Worm (Caenorhabditis elegans) whole organism, late embryonic: Measurements from ENCODE around the gene fbxa-215.

ENCODE experiments used
- F13H6.1 ChIP-seq: sonication (generic microtip); optimal IDR thresholded peaks from 2 replicates; lab custom pipeline; 2016; ENCODE audit warnings: missing genetic modification characterization, missing compliant biosample characterization
- K02D7.2 ChIP-seq: sonication (generic microtip); optimal IDR thresholded peaks from 2 replicates; lab custom pipeline; 2017; ENCODE audit warnings: mild to moderate bottlenecking, missing genetic modification characterization, missing compliant biosample characterization
- K09A11.1 ChIP-seq: sonication (generic microtip); optimal IDR thresholded peaks from 2 replicates; lab custom pipeline; 2017; ENCODE audit warnings: antibody characterized with exemption, mild to moderate bottlenecking, missing genetic modification characterization, missing compliant biosample characterization; ENCODE audit not compliant: insufficient read depth
- ama-1 ChIP-seq: fragments of 150-350 bp; optimal IDR thresholded peaks from 2 replicates; lab custom pipeline; 2014
- ceh-18 ChIP-seq: sonication (generic microtip); optimal IDR thresholded peaks from 2 replicates; lab custom pipeline; 2016; ENCODE audit warnings: missing genetic modification characterization, missing compliant biosample characterization
- ceh-19 ChIP-seq: fragments of 200-800 bp; sonication (Bioruptor generic); optimal IDR thresholded peaks from 2 replicates; lab custom pipeline; 2018; ENCODE audit warnings: mild to moderate bottlenecking, missing genetic modification characterization, missing compliant biosample characterization
- ceh-2 ChIP-seq: sonication (generic microtip); optimal IDR thresholded peaks from 2 replicates; lab custom pipeline; 2016; ENCODE audit warnings: missing genotype, missing genetic modification characterization, missing compliant biosample characterization
- ceh-22 ChIP-seq: sonication (generic microtip); optimal IDR thresholded peaks from 2 replicates; lab custom pipeline; 2017; ENCODE audit warnings: missing biosample characterization, missing genetic modification characterization
- ceh-30 ChIP-seq: fragments of 150-350 bp; optimal IDR thresholded peaks from 2 replicates; lab custom pipeline; 2014; ENCODE audit warnings: missing biosample characterization, missing genetic modification characterization
- ceh-31 ChIP-seq: sonication (generic microtip); optimal IDR thresholded peaks from 2 replicates; lab custom pipeline; 2016; ENCODE audit warnings: missing genetic modification characterization, missing compliant biosample characterization
- che-1 ChIP-seq: sonication (generic microtip); optimal IDR thresholded peaks from 2 replicates; lab custom pipeline; 2016; ENCODE audit warnings: mild to moderate bottlenecking, missing genetic modification characterization, missing compliant biosample characterization
- dmd-4 ChIP-seq: sonication (generic microtip); optimal IDR thresholded peaks from 2 replicates; lab custom pipeline; 2016; ENCODE audit warnings: borderline replicate concordance, missing genetic modification characterization, missing compliant biosample characterization
- dve-1 ChIP-seq: sonication (generic microtip); optimal IDR thresholded peaks from 2 replicates; lab custom pipeline; 2017; ENCODE audit warnings: antibody characterized with exemption, mild to moderate bottlenecking, missing genetic modification characterization, missing compliant biosample characterization
- elt-2 ChIP-seq: sonication (generic microtip); optimal IDR thresholded peaks from 2 replicates; lab custom pipeline; 2016; ENCODE audit warnings: missing genetic modification reagents, missing genetic modification characterization, missing compliant biosample characterization
- elt-4 ChIP-seq: sonication (generic microtip); optimal IDR thresholded peaks from 2 replicates; lab custom pipeline; 2016; ENCODE audit warnings: missing genetic modification characterization, missing compliant biosample characterization
- fkh-10 ChIP-seq: fragments of 150-350 bp; optimal IDR thresholded peaks from 2 replicates; lab custom pipeline; 2014; ENCODE audit warnings: missing biosample characterization, missing genetic modification reagents, missing genetic modification characterization
- gmeb-2 ChIP-seq: sonication (generic microtip); optimal IDR thresholded peaks from 2 replicates; lab custom pipeline; 2016; ENCODE audit warnings: missing genetic modification characterization, inconsistent platforms, missing compliant biosample characterization
- hlh-6 ChIP-seq: sonication (generic microtip); optimal IDR thresholded peaks from 2 replicates; lab custom pipeline; 2016; ENCODE audit warnings: missing genotype, missing genetic modification characterization, missing compliant biosample characterization
- hlh-8 ChIP-seq: sonication (generic microtip); optimal IDR thresholded peaks from 2 replicates; lab custom pipeline; 2016; ENCODE audit warnings: missing genotype, missing genetic modification characterization, missing compliant biosample characterization
- lim-6 ChIP-seq: sonication (generic microtip); optimal IDR thresholded peaks from 2 replicates; lab custom pipeline; 2016; ENCODE audit warnings: missing genetic modification characterization, missing compliant biosample characterization
- madf-2 ChIP-seq: sonication (generic microtip); optimal IDR thresholded peaks from 2 replicates; lab custom pipeline; 2017; ENCODE audit warnings: missing genetic modification characterization, missing compliant biosample characterization
- nfya-1 ChIP-seq: sonication (generic microtip); optimal IDR thresholded peaks from 2 replicates; lab custom pipeline; 2017; ENCODE audit warnings: missing genetic modification characterization, mild to moderate bottlenecking, missing compliant biosample characterization, antibody characterized with exemption, moderate library complexity
- nhr-232 ChIP-seq: sonication (generic microtip); optimal IDR thresholded peaks from 2 replicates; lab custom pipeline; 2016; ENCODE audit warnings: missing genetic modification characterization, missing compliant biosample characterization
- npax-4 ChIP-seq: sonication (generic microtip); optimal IDR thresholded peaks from 2 replicates; lab custom pipeline; 2016; ENCODE audit warnings: missing genetic modification characterization, missing compliant biosample characterization
- odd-2 ChIP-seq: sonication (generic microtip); optimal IDR thresholded peaks from 2 replicates; lab custom pipeline; 2017; ENCODE audit warnings: antibody characterized with exemption, mild to moderate bottlenecking, missing genetic modification characterization, missing compliant biosample characterization
- pha-2 ChIP-seq: sonication (generic microtip); optimal IDR thresholded peaks from 2 replicates; lab custom pipeline; 2017; ENCODE audit warnings: mild to moderate bottlenecking, missing genetic modification characterization, missing compliant biosample characterization
- pqm-1 ChIP-seq: sonication (generic microtip); optimal IDR thresholded peaks from 2 replicates; lab custom pipeline; 2016; ENCODE audit warnings: missing genetic modification characterization, missing compliant biosample characterization
- ref-2 ChIP-seq: sonication (generic microtip); optimal IDR thresholded peaks from 2 replicates; lab custom pipeline; 2016; ENCODE audit warnings: missing genetic modification characterization, missing compliant biosample characterization
- sdc-2 ChIP-seq: sonication (generic microtip); optimal IDR thresholded peaks from 2 replicates; lab custom pipeline; 2016; ENCODE audit warnings: missing genotype, missing genetic modification characterization, missing compliant biosample characterization
- tbx-7 ChIP-seq: sonication (generic microtip); optimal IDR thresholded peaks from 2 replicates; lab custom pipeline; 2016; ENCODE audit warnings: missing genotype, missing genetic modification characterization, missing compliant biosample characterization
- ttx-3 ChIP-seq: sonication (generic microtip); optimal IDR thresholded peaks from 2 replicates; lab custom pipeline; 2016; ENCODE audit warnings: missing genetic modification reagents, missing genetic modification characterization, missing compliant biosample characterization
- unc-42 ChIP-seq: sonication (generic microtip); optimal IDR thresholded peaks from 2 replicates; lab custom pipeline; 2016; ENCODE audit warnings: missing genotype, missing genetic modification characterization, missing compliant biosample characterization
- unc-55 ChIP-seq: sonication (generic microtip); optimal IDR thresholded peaks from 2 replicates; lab custom pipeline; 2017; ENCODE audit warnings: missing biosample characterization, missing genetic modification reagents, missing genetic modification characterization
- zip-5 ChIP-seq: sonication (generic microtip); optimal IDR thresholded peaks from 2 replicates; lab custom pipeline; 2016; ENCODE audit warnings: missing genetic modification characterization, missing compliant biosample characterization

fbxa-215 gene

DNA sequence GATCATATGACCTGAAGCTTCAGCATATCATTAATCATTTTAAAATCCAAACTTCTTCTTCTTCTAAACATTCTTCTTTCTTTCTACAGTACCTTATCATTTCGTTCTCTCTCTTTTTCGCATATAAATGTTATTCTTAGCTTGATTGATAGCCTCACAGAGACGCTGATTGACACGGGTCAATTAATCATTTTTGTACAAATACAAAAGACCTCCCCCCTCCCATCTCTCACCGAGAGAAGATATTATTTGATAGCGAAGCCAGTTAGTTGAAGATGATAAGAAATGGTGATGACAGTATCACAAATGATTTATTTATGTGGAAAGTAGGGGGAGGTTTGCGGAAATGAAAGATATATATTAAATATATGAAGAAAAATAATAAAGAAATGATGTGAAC, 16.0 kb upstream of the fbxa-215 start:
- TF ChIP-seq zip-5 (tag; lab: Kevin White, UChicago) (no peak), unc-55 (GFP tag; lab: Kevin White, UChicago) (peak; percentile 86), elt-2 (tag; lab: Kevin White, UChicago) (peak; percentile 52)

DNA sequence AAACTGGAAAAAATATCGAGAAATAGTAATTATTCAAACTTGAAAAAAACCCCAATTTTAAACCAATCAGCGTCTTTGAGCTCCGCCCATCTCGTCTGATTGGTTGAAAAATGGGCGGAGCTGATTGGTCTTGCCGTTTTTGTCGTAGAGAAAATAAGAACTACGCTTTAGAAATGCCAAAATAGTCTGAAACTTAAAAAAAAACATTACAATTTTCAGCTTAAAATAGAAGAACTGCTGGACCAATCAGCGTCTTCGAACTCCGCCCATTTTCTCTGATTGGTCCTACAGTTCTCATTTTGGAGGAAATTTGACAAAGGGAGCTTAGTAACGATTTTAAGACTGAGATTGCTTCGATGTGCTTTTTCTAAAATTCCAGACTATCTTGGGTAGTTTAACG, 12.8 kb upstream of the fbxa-215 start:
- TF ChIP-seq ref-2 (tag; lab: Kevin White, UChicago) (no peak), nfya-1 (tag; lab: Kevin White, UChicago) (peak; percentile 77)

DNA sequence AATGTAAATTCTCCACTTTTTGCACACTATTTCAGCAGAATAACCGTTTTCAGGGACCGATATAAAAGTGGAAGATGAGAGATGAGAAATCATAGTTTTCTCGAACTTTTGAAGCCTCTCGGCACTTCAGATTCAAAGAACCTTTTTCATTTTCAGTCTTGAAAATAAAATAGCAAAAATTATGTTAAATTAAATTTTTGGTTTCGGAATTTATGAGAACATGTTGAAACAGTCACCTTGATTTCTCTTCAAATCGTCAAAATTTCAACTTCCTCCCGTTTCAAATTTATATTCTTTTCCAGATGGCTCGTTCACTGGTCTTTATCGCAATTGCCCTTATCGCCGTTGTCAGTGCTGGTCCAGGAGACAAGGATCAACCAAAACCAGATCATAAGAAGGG, 11.9 kb upstream of the fbxa-215 start, which contains the start of gene srlf-26:
srlf-26 (plus strand) TSS at position 301 of the 400 bp plus-strand sequence.
- TF ChIP-seq madf-2 (no peak), ceh-31 (tag; lab: Kevin White, UChicago) (no peak), elt-4 (no peak), odd-2 (no peak), K02D7.2 (tag; lab: Kevin White, UChicago) (no peak), hlh-8 (tag; lab: Kevin White, UChicago) (no peak), che-1 (tag; lab: Kevin White, UChicago) (no peak), sdc-2 (tag; lab: Kevin White, UChicago) (no peak), K09A11.1 (tag; lab: Kevin White, UChicago) (no peak), ceh-22 (tag; lab: Kevin White, UChicago) (no peak), dmd-4 (tag; lab: Kevin White, UChicago) (no peak), ttx-3 (tag; lab: Kevin White, UChicago) (no peak), ama-1 (lab: Kevin White, UChicago) (no peak), unc-42 (tag; lab: Kevin White, UChicago) (no peak), ceh-30 (no peak)

DNA sequence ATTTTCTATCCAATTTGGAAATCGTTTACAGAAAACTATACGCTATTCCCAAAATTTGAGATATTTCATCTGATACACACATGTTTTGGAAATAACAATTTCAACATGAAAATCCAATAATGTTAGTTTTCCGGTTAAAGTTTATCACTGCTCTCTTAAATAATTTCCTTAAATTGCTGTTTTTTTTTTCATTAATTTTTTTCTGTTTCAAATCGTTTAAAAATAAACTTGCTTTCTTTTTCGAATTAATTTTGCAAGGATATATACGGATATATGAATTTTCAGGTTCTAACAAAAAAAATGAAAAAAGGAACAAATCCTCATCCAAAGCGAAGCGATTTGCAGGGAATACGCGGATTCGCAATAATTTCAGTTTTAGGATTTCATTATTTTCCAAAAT, 6.8 kb upstream of the fbxa-215 start, which contains the start of gene oac-48:
oac-48 (plus strand) TSS at position 301 of the 400 bp plus-strand sequence.
- TF ChIP-seq pqm-1 (tag; lab: Kevin White, UChicago), result no peak
- TF ChIP-seq lim-6 (tag; lab: Kevin White, UChicago), result no peak
- no peak for TF ChIP-seq gmeb-2 (tag; lab: Kevin White, UChicago)
- TF ChIP-seq dve-1 (tag; lab: Kevin White, UChicago), result no peak
- no peak for TF ChIP-seq odd-2

DNA sequence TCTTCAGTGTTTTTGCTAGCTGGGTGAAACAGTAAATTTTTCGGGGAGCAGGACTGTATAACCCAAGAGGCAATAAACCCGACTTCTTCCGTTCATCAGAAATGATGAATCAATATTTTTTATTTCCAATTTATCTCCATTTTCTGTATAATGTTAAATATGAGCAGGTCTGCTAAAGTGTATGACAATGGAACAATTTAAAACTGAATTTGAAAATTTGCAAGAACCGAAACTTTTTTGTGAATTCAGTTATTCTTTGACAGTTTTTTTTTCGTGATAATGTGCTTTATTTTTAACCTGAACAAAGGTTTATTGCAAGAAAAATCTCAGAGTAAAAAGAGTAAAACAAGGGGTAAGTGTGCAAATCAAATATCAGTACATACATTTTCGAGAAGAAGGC, 1.6 kb downstream of the fbxa-215 start:
- TF ChIP-seq F13H6.1 (tag; lab: Kevin White, UChicago), result no peak
- no peak for TF ChIP-seq pha-2 (tag; lab: Kevin White, UChicago)
- no peak for TF ChIP-seq nhr-232 (tag; lab: Kevin White, UChicago)
- no peak for TF ChIP-seq ceh-19 (GFP tag; lab: Kevin White, UChicago)
- no peak for TF ChIP-seq ceh-18 (tag; lab: Kevin White, UChicago)
- TF ChIP-seq fkh-10 (GFP tag; lab: Kevin White, UChicago), result no peak
- TF ChIP-seq, all 69 proteins: peak for 0

DNA sequence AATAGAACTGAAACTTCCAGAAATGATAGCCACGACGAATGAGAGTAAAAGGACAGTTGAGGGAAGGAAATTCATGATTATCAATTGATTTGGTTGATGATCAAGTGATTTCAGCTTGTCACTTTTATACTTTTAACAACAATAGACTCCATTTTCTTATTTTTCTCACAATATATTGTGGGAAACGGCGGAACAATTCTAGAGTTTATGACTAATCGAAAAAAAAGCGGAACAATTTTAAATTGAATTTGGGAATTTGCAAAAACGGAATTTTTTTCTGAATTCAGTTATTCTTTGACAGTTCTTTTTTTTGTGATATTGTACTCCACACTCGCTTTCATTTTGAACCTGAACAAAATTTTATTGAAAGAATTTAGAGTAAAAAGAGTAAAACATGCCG, 2.6 kb downstream of the fbxa-215 start, which contains the start of gene Y45F10C.4:
Y45F10C.4 (minus strand) TSS at position 101 of the 400 bp plus-strand sequence.
- no peak for TF ChIP-seq tbx-7
- no peak for TF ChIP-seq sdc-2 (tag; lab: Kevin White, UChicago)
- no peak for TF ChIP-seq che-1 (tag; lab: Kevin White, UChicago)
- no peak for TF ChIP-seq ceh-2 (tag; lab: Kevin White, UChicago)
- TF ChIP-seq K09A11.1 (tag; lab: Kevin White, UChicago), result no peak
- no peak for TF ChIP-seq elt-2 (tag; lab: Kevin White, UChicago)
- TF ChIP-seq ceh-19 (GFP tag; lab: Kevin White, UChicago), result no peak
- TF ChIP-seq odd-2, result no peak
- TF ChIP-seq pqm-1 (tag; lab: Kevin White, UChicago), result no peak
- TF ChIP-seq ref-2 (tag; lab: Kevin White, UChicago), result no peak
- no peak for TF ChIP-seq npax-4 (tag; lab: Kevin White, UChicago)
- TF ChIP-seq hlh-6 (tag; lab: Kevin White, UChicago), result no peak
